Worm (Caenorhabditis elegans) whole organism, L4 larva: ENCODE measurements around the gene pals-20.
A peak's percentile ranks its signal among the peaks of the same experiment; 100 is the strongest.

ENCODE experiments used
- F44E2.7 ChIP-seq: fragments of 200-800 bp; sonication (Bioruptor generic); IDR thresholded peaks from 2 replicates; pipeline ENCODE4 v2.1.2; 2022; ENCODE audit warnings: missing genetic modification characterization, missing compliant biosample characterization
- R02D3.7 ChIP-seq: fragments of 150-350 bp; sonication (generic microtip); optimal IDR thresholded peaks from 3 replicates; lab custom pipeline; 2014; ENCODE audit warnings: missing biosample characterization, missing genetic modification characterization
- T26A8.4 ChIP-seq: fragments of 200-800 bp; sonication (Bioruptor generic); IDR thresholded peaks from 2 replicates; pipeline ENCODE4 v1.3.6; 2022; ENCODE audit warnings: missing genetic modification characterization, missing compliant biosample characterization
- Y105C5A.15 ChIP-seq: fragments of 200-800 bp; sonication (Bioruptor generic); IDR thresholded peaks from 2 replicates; pipeline ENCODE4 v1.3.6; 2022; ENCODE audit warnings: missing genetic modification characterization, missing compliant biosample characterization
- aly-2 ChIP-seq: sonication (generic microtip); optimal IDR thresholded peaks from 2 replicates; lab custom pipeline; 2018; ENCODE audit warnings: missing biosample characterization, missing genetic modification characterization
- daf-16 ChIP-seq, 3 experiments: sonication (generic microtip); optimal IDR thresholded peaks; 2 replicates each; lab custom pipeline; 2016 to 2017; ENCODE audit warnings: missing genetic modification characterization in 3 of 3, missing genetic modification reagents in 3 of 3, mild to moderate bottlenecking in 2 of 3, missing compliant biosample characterization in 2 of 3, missing biosample characterization in 1 of 3, moderate library complexity in 1 of 3
- dve-1 ChIP-seq: sonication (generic microtip); optimal IDR thresholded peaks from 2 replicates; lab custom pipeline; 2017; ENCODE audit warnings: antibody characterized with exemption, mild to moderate bottlenecking, missing genetic modification characterization, missing compliant biosample characterization; ENCODE audit not compliant: insufficient read depth
- egl-27 ChIP-seq: sonication (generic microtip); optimal IDR thresholded peaks from 3 replicates; lab custom pipeline; 2017; ENCODE audit warnings: missing biosample characterization, missing genetic modification reagents, missing genetic modification characterization
- hlh-11 ChIP-seq: fragments of 200-800 bp; sonication (Bioruptor generic); optimal IDR thresholded peaks from 2 replicates; lab custom pipeline; 2018; ENCODE audit warnings: mild to moderate bottlenecking, missing genetic modification characterization, missing compliant biosample characterization
- hlh-30 ChIP-seq: sonication (generic microtip); optimal IDR thresholded peaks from 2 replicates; lab custom pipeline; 2017; ENCODE audit warnings: antibody characterized with exemption, mild to moderate bottlenecking, missing genetic modification characterization, missing compliant biosample characterization; ENCODE audit not compliant: insufficient read depth
- lim-7 ChIP-seq: fragments of 200-800 bp; sonication (Bioruptor generic); IDR thresholded peaks from 2 replicates; pipeline ENCODE4 v1.3.6; 2022; ENCODE audit warnings: missing genetic modification characterization, missing compliant biosample characterization
- lir-3 ChIP-seq: sonication (generic microtip); optimal IDR thresholded peaks from 2 replicates; lab custom pipeline; 2016; ENCODE audit warnings: mild to moderate bottlenecking, missing genetic modification characterization, missing compliant biosample characterization
- madf-5 ChIP-seq, 2 experiments: fragments of 200-800 bp; sonication (Bioruptor generic); IDR thresholded peaks; 2 replicates each; pipeline ENCODE4 v1.3.6; 2022; ENCODE audit warnings: missing compliant biosample characterization in 2 of 2, missing genetic modification characterization in 2 of 2
- nhr-10 ChIP-seq: fragments of 150-350 bp; optimal IDR thresholded peaks from 2 replicates; lab custom pipeline; 2014; ENCODE audit warnings: missing biosample characterization, missing genetic modification characterization
- nhr-28 ChIP-seq: fragments of 150-350 bp; optimal IDR thresholded peaks from 2 replicates; lab custom pipeline; 2014; ENCODE audit warnings: missing biosample characterization, missing genetic modification characterization
- nhr-42 ChIP-seq: fragments of 200-800 bp; sonication (Bioruptor generic); IDR thresholded peaks from 2 replicates; pipeline ENCODE4 v1.3.6; 2022; ENCODE audit warnings: missing genetic modification characterization, missing compliant biosample characterization
- nhr-77 ChIP-seq: fragments of 150-350 bp; optimal IDR thresholded peaks from 2 replicates; lab custom pipeline; 2014; ENCODE audit warnings: missing biosample characterization, missing genetic modification characterization
- pqm-1 ChIP-seq: sonication (generic microtip); optimal IDR thresholded peaks from 2 replicates; lab custom pipeline; 2017; ENCODE audit warnings: missing biosample characterization, missing genetic modification characterization
- tag-97 ChIP-seq: fragments of 200-800 bp; sonication (Bioruptor generic); IDR thresholded peaks from 2 replicates; pipeline ENCODE4 v1.3.6; 2022; ENCODE audit warnings: missing genetic modification characterization, missing compliant biosample characterization
- unc-62 ChIP-seq, 3 experiments: fragments of 150-350 bp in 1 of 3; sonication (generic microtip); optimal IDR thresholded peaks in 2 of 3; peaks in 1 of 3; 1 replicate in 1 of 3; 2 replicates in 2 of 3; lab custom pipeline; 2014 to 2017; ENCODE audit warnings: missing biosample characterization in 3 of 3, missing genetic modification characterization in 3 of 3, missing genetic modification reagents in 3 of 3, missing genotype in 1 of 3
- zfp-3 ChIP-seq: fragments of 200-800 bp; sonication (Bioruptor generic); conservative IDR thresholded peaks from 2 replicates; pipeline ENCODE4 v1.3.6; 2022; ENCODE audit warnings: missing genetic modification reagents, missing genetic modification characterization, missing compliant biosample characterization
- zip-11 ChIP-seq: fragments of 200-800 bp; sonication (Bioruptor generic); IDR thresholded peaks from 2 replicates; pipeline ENCODE4 v1.3.6; 2022; ENCODE audit warnings: missing genetic modification characterization, missing compliant biosample characterization

Gene pals-20

DNA sequence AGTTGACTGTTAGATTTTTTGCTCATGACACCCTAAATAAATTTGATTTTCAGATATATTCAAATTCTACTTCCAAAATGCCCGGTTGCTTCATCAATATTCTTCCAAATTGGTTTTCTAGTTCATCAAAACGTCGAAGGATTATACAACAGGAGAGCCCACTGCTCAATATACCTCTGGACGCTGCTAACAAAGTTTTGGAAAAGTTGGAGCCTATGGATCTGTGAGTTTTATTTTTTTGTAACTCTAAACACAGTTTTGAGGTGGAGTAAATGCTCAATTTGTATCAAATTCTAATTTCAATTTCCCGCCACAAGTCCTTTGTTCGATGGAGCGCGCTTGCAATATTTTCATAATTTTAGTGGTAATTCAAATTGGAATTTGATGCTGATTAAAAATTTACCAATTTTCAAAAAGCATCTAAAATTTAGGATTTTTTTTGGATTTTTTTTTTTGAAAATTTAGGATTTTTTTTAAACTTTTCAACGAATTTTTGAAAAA is 45.2 kb downstream of the pals-20 start, which contains the start of gene fbxa-27:
fbxa-27 (plus strand) TSS at position 51 of the 501 bp plus-strand sequence.
- TF ChIP-seq egl-27: no peak
- peak in 1 of 2 experiments; percentile 61 for TF ChIP-seq unc-62 (GFP tag; optimal IDR thresholded peaks at IDR 0.05 in 1 of 2; lab: Kevin White, UChicago)
- no peak for TF ChIP-seq unc-62 (tag; optimal IDR thresholded peaks at IDR 0.05; lab: Kevin White, UChicago)

DNA sequence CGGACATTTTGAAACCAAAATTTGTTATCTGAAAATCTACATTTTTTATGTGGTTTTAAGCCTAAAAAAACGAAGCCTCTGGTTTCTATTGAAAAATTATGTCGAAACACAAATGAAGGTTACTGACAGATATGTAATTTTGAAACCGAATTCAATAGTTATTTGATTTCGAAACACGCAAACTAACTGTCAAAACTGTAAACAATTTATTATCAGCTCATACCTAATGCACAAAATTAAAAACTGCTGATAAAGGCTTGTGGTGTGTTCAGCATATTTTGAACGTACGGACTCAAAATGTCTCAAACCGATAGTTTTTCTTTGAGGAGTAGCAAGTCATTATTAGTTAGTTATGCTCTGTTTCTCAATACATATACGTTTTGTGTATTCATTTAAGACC is 45.6 kb downstream of the pals-20 start, which contains the start of gene fbxa-26:
fbxa-26 (minus strand) TSS at position 35 of the 400 bp plus-strand sequence.
- TF ChIP-seq lim-7 (GFP tag; lab: Robert Waterston, UW) (no peak), dve-1 (tag; lab: Kevin White, UChicago) (peak; percentile 44), nhr-77 (tag; lab: Kevin White, UChicago) (peak; percentile 23), R02D3.7 (tag; lab: Kevin White, UChicago) (no peak), nhr-28 (tag; lab: Kevin White, UChicago) (peak; percentile 35), pqm-1 (tag; lab: Kevin White, UChicago) (peak; percentile 55), daf-16 (GFP tag; optimal IDR thresholded peaks at IDR 0.05; lab: Kevin White, UChicago) (no peak), daf-16 (tag; optimal IDR thresholded peaks at IDR 0.05; lab: Kevin White, UChicago) (peak; percentile 94)

DNA sequence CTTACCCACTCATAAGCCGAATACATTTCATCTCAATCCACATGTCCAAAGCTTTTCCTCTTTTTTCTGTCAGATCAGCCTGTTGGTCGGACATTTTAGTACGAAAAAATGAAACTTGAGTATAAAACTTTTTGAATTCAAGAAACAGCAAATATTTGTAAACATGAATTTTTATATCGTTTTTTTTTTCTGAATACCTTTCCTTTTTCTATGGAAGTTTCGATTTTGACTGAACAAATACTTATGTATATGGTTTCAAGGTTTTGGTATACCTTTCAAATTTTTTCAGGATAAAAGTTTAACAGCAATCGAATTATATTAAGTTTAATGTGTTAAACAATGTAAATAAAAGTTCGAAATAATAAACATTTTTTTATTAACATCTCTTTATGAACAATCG is 47.9 kb downstream of the pals-20 start, which contains the start of gene fbxa-5:
fbxa-5 (minus strand) TSS at position 101 of the 400 bp plus-strand sequence.
- TF ChIP-seq aly-2 (tag; lab: Kevin White, UChicago) (no peak), unc-62 (GFP tag; optimal IDR thresholded peaks at IDR 0.05 in 1 of 2; lab: Kevin White, UChicago) (no peak), unc-62 (tag; optimal IDR thresholded peaks at IDR 0.05; lab: Kevin White, UChicago) (no peak), lir-3 (tag; lab: Kevin White, UChicago) (no peak), R02D3.7 (tag; lab: Kevin White, UChicago) (no peak), zfp-3 (GFP tag; lab: Robert Waterston, UW) (no peak), tag-97 (GFP tag; lab: Robert Waterston, UW) (no peak), zip-11 (no peak), nhr-10 (tag; lab: Kevin White, UChicago) (no peak), nhr-42 (GFP tag; lab: Robert Waterston, UW) (no peak), hlh-11 (no peak), F44E2.7 (GFP tag; lab: Robert Waterston, UW) (no peak), madf-5 (GFP tag; IDR thresholded peaks at IDR 0.05; lab: Robert Waterston, UW) (no peak), Y105C5A.15 (GFP tag; lab: Robert Waterston, UW) (no peak), hlh-30 (no peak), T26A8.4 (GFP tag; lab: Robert Waterston, UW) (no peak)
